Fruit fly (Drosophila melanogaster) whole organism, wandering third instar larva: ENCODE results near the gene CG14036.

Experiments used
- Abd-B ChIP-seq: fragments of >200 bp; optimal IDR thresholded peaks from 2 replicates; lab custom pipeline; 2017; ENCODE audit warnings: missing biosample characterization, missing genetic modification characterization
- CG32264 ChIP-seq: fragments of 200-800 bp; sonication (Bioruptor generic); optimal IDR thresholded peaks from 2 replicates; lab custom pipeline; 2016; ENCODE audit warnings: missing biosample characterization, missing genetic modification characterization
- CG9705 ChIP-seq: fragments of 200-800 bp; sonication (Bioruptor generic); optimal IDR thresholded peaks from 2 replicates; lab custom pipeline; 2018; ENCODE audit warnings: missing biosample characterization, mild to moderate bottlenecking, missing genetic modification characterization
- CrebA ChIP-seq: fragments of 200-800 bp; sonication (Bioruptor generic); optimal IDR thresholded peaks from 2 replicates; lab custom pipeline; 2016; ENCODE audit warnings: missing biosample characterization, mild to moderate bottlenecking, missing genetic modification characterization, borderline replicate concordance
- Dfd ChIP-seq: fragments of >200 bp; optimal IDR thresholded peaks from 2 replicates; lab custom pipeline; 2017; ENCODE audit warnings: missing biosample characterization, missing genetic modification characterization
- Dif ChIP-seq: fragments of 200-275, 200-300 bp; sonication (Bioruptor generic); optimal IDR thresholded peaks from 2 replicates; lab custom pipeline; 2018; ENCODE audit warnings: missing biosample characterization, missing genetic modification characterization; ENCODE audit not compliant: partially characterized antibody
- GATAd ChIP-seq: sonication (Bioruptor generic); optimal IDR thresholded peaks from 2 replicates; lab custom pipeline; 2016; ENCODE audit warnings: missing biosample characterization, missing genetic modification characterization
- HLH106 ChIP-seq: fragments of 200-800 bp; optimal IDR thresholded peaks from 3 replicates; lab custom pipeline; 2019; ENCODE audit warnings: missing biosample characterization, mild to moderate bottlenecking, missing genetic modification characterization, moderate library complexity
- Hnf4 ChIP-seq: fragments of 200-800 bp; sonication (Bioruptor generic); optimal IDR thresholded peaks from 2 replicates; lab custom pipeline; 2016; ENCODE audit warnings: missing biosample characterization, mild to moderate bottlenecking, missing genetic modification characterization
- Hr78 ChIP-seq: fragments of >200 bp; optimal IDR thresholded peaks from 2 replicates; lab custom pipeline; 2017; ENCODE audit warnings: missing biosample characterization, missing genetic modification characterization
- Hr83 ChIP-seq: fragments of 200-300 bp; sonication (Bioruptor generic); optimal IDR thresholded peaks from 2 replicates; lab custom pipeline; 2016; ENCODE audit warnings: missing biosample characterization, mild to moderate bottlenecking, missing genetic modification characterization, moderate library complexity; ENCODE audit not compliant: poor library complexity, severe bottlenecking
- Jra ChIP-seq: sonication (Bioruptor generic); optimal IDR thresholded peaks from 2 replicates; lab custom pipeline; 2016; ENCODE audit warnings: missing biosample characterization, missing genetic modification characterization
- Mio ChIP-seq: sonication (Bioruptor generic); optimal IDR thresholded peaks from 2 replicates; lab custom pipeline; 2016; ENCODE audit warnings: missing biosample characterization, missing genetic modification characterization
- Myc ChIP-seq: fragments of >200 bp; optimal IDR thresholded peaks from 2 replicates; lab custom pipeline; 2017
- N ChIP-seq: fragments of >200 bp; optimal IDR thresholded peaks from 2 replicates; lab custom pipeline; 2018; ENCODE audit warnings: missing biosample characterization, missing external identifiers, missing genetic modification characterization
- Rel ChIP-seq, 2 experiments: fragments of 200-800 bp; sonication (Bioruptor generic) in 1 of 2; optimal IDR thresholded peaks; 2 replicates in 1 of 2; 3 replicates in 1 of 2; lab custom pipeline; 2016 to 2019; ENCODE audit warnings: mild to moderate bottlenecking in 2 of 2, missing biosample characterization in 2 of 2, missing genetic modification characterization in 2 of 2, moderate library complexity in 1 of 2
- Sp1 ChIP-seq: fragments of 200-800 bp; sonication (Bioruptor generic); optimal IDR thresholded peaks from 3 replicates; lab custom pipeline; 2019; ENCODE audit warnings: missing biosample characterization, mild to moderate bottlenecking, missing genetic modification characterization, moderate library complexity
- Vsx2 ChIP-seq: fragments of 200-300, 225-300 bp; sonication (Bioruptor generic); optimal IDR thresholded peaks from 2 replicates; lab custom pipeline; 2018; ENCODE audit warnings: missing biosample characterization, missing genetic modification characterization; ENCODE audit not compliant: partially characterized antibody
- br ChIP-seq: fragments of 200-800 bp; sonication (Bioruptor generic); optimal IDR thresholded peaks from 2 replicates; lab custom pipeline; 2016; ENCODE audit warnings: missing biosample characterization, missing genetic modification characterization
- brk ChIP-seq: fragments of 200-800 bp; sonication (Bioruptor generic); optimal IDR thresholded peaks from 2 replicates; lab custom pipeline; 2016; ENCODE audit warnings: missing biosample characterization, mild to moderate bottlenecking, missing genetic modification characterization
- dl ChIP-seq, 2 experiments: fragments of 175-275, 200-275 bp in 1 of 2; fragments of 200-275 bp in 1 of 2; sonication (Bioruptor generic); optimal IDR thresholded peaks; lab custom pipeline; 2018; ENCODE audit warnings: mild to moderate bottlenecking in 2 of 2, missing biosample characterization in 2 of 2, missing genetic modification characterization in 2 of 2, moderate library complexity in 2 of 2; ENCODE audit not compliant: partially characterized antibody in 2 of 2, insufficient read depth in 1 of 2
- dmrt93B ChIP-seq: fragments of 200-800 bp; sonication (Bioruptor generic); optimal IDR thresholded peaks from 2 replicates; lab custom pipeline; 2018; ENCODE audit warnings: missing biosample characterization, mild to moderate bottlenecking, missing genetic modification characterization
- dsf ChIP-seq: sonication (Bioruptor generic); optimal IDR thresholded peaks from 2 replicates; lab custom pipeline; 2016; ENCODE audit warnings: missing biosample characterization, missing genetic modification characterization, borderline replicate concordance
- ey ChIP-seq: fragments of 200-800 bp; sonication (Bioruptor generic); optimal IDR thresholded peaks from 2 replicates; lab custom pipeline; 2016; ENCODE audit warnings: missing biosample characterization, missing genetic modification characterization
- foxo ChIP-seq, 2 experiments: fragments of 200-800 bp; sonication (Bioruptor generic); optimal IDR thresholded peaks; 2 replicates in 1 of 2; 3 replicates in 1 of 2; lab custom pipeline; 2016 to 2017; ENCODE audit warnings: missing biosample characterization in 2 of 2, missing genetic modification characterization in 2 of 2
- fru ChIP-seq: fragments of 200-800 bp; sonication (Bioruptor generic); optimal IDR thresholded peaks from 3 replicates; lab custom pipeline; 2016; ENCODE audit warnings: missing biosample characterization, mild to moderate bottlenecking, missing genetic modification characterization
- h ChIP-seq: fragments of 200-800 bp; sonication (Bioruptor generic); optimal IDR thresholded peaks from 3 replicates; lab custom pipeline; 2016; ENCODE audit warnings: missing biosample characterization, mild to moderate bottlenecking, missing genetic modification characterization
- jim ChIP-seq: fragments of 175-275, 200-325 bp; sonication (Bioruptor generic); optimal IDR thresholded peaks from 2 replicates; lab custom pipeline; 2016; ENCODE audit warnings: missing biosample characterization, mild to moderate bottlenecking, missing genetic modification characterization
- pan ChIP-seq: fragments of >200 bp; optimal IDR thresholded peaks from 2 replicates; lab custom pipeline; 2017
- psq ChIP-seq: fragments of 200-800 bp; sonication (Bioruptor generic); optimal IDR thresholded peaks from 3 replicates; lab custom pipeline; 2017; ENCODE audit warnings: missing biosample characterization, mild to moderate bottlenecking, missing genetic modification characterization, moderate library complexity
- rgr ChIP-seq: fragments of 200-800 bp; sonication (Bioruptor generic); optimal IDR thresholded peaks from 3 replicates; lab custom pipeline; 2016; ENCODE audit warnings: missing biosample characterization, mild to moderate bottlenecking, missing genetic modification characterization
- sage ChIP-seq: fragments of 200-800 bp; sonication (Bioruptor generic); optimal IDR thresholded peaks from 2 replicates; lab custom pipeline; 2016; ENCODE audit warnings: missing biosample characterization, mild to moderate bottlenecking, missing genetic modification characterization
- sv ChIP-seq: fragments of 200-800 bp; sonication (Bioruptor generic); optimal IDR thresholded peaks from 3 replicates; lab custom pipeline; 2016; ENCODE audit warnings: missing biosample characterization, missing genetic modification characterization
- tai ChIP-seq: sonication (Bioruptor generic); optimal IDR thresholded peaks from 2 replicates; lab custom pipeline; 2016; ENCODE audit warnings: missing biosample characterization, missing genetic modification characterization
- usp ChIP-seq: fragments of >200 bp; optimal IDR thresholded peaks from 2 replicates; lab custom pipeline; 2017; ENCODE audit warnings: missing biosample characterization, missing genetic modification characterization
- woc ChIP-seq: sonication (Bioruptor generic); optimal IDR thresholded peaks from 2 replicates; lab custom pipeline; 2016; ENCODE audit warnings: missing biosample characterization, mild to moderate bottlenecking, missing genetic modification characterization

Gene CG14036

dm6 chr2L:5010784-5011260, 44.0 kb downstream of the CG14036 start, which contains the start of the genes CG31917, Tfb5 and SelT (continued):
- TF ChIP-seq Hr78 (GFP tag; lab: Kevin White, UChicago) (no peak), Dfd (GFP tag; lab: Kevin White, UChicago) (no peak), woc (GFP tag; lab: Kevin White, UChicago) (peak; percentile 92), sage (GFP tag; lab: Kevin White, UChicago) (no peak), usp (GFP tag; lab: Kevin White, UChicago) (no peak), Sp1 (GFP tag; lab: Kevin White, UChicago) (peak; percentile 55), Rel (GFP tag; optimal IDR thresholded peaks at IDR 0.05; lab: Kevin White, UChicago) (no peak), Rel (tag; optimal IDR thresholded peaks at IDR 0.05; lab: Kevin White, UChicago) (no peak), br (GFP tag; lab: Kevin White, UChicago) (peak; percentile 60), Hr83 (GFP tag; lab: Kevin White, UChicago) (no peak), pan (no peak), HLH106 (tag; lab: Kevin White, UChicago) (peak; percentile 67), CrebA (no peak), N (GFP tag; lab: Kevin White, UChicago) (no peak), fru (GFP tag; lab: Kevin White, UChicago) (peak; percentile 52), GATAd (GFP tag; lab: Kevin White, UChicago) (no peak), jim (no peak), psq (peak; percentile 45), Jra (GFP tag; lab: Kevin White, UChicago) (no peak), Dif (GFP tag; lab: Kevin White, UChicago) (no peak), ey (GFP tag; lab: Kevin White, UChicago) (peak; percentile 72)

DNA sequence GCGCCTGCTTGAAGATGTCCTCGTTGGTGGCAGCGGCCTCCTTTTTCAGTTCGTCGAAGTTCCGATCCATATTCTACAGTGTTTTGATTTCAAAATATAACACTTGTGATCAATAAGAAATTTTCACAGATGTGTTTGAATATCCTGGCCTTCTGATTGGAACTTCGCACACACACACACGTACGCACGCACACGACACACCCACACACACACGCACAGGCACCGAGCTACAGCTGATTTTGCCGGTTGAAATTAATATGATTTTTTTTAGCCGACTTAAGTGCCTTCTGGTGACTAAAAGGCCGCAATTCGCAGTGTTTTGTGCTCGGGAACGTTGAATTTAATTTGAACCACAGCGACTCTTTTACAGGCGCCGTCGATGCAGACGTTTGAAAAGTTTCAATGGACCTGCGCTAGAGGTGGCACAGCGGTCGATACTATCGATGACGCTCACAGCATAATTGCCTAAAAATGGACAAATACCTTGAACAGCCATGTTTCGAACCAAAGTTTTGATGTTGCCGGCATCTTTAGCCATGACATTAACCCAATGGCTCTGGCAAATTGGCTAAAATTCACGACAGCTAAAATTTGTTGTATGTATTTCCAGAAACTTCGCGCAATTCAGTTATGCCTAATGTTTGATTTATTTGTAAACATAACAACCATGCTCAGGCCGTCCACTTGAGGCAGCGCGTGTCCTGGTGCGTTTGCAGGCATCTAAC, 45.3 kb downstream of the CG14036 start, which contains the start of gene Rtnl1:
TSS of gene Rtnl1 (minus strand) at position 415 of the 725 bp plus-strand sequence.
- TF ChIP-seq Rel (GFP tag; optimal IDR thresholded peaks at IDR 0.05; lab: Kevin White, UChicago) (no peak), Rel (tag; optimal IDR thresholded peaks at IDR 0.05; lab: Kevin White, UChicago) (peak; percentile 57), Hr83 (GFP tag; lab: Kevin White, UChicago) (peak; percentile 78), dl (GFP tag; optimal IDR thresholded peaks at IDR 0.05; lab: Kevin White, UChicago; ENCODE audit: insufficient read depth in 1 of 2, partially characterized antibody in 2 of 2) (no peak), CG9705 (GFP tag; lab: Kevin White, UChicago) (peak; percentile 12), HLH106 (tag; lab: Kevin White, UChicago) (peak; percentile 17), rgr (GFP tag; lab: Kevin White, UChicago) (peak; percentile 69), Vsx2 (GFP tag; lab: Kevin White, UChicago) (no peak), h (GFP tag; lab: Kevin White, UChicago) (peak; percentile 60), dsf (no peak), Myc (peak; percentile 92), Sp1 (GFP tag; lab: Kevin White, UChicago) (peak; percentile 54), usp (GFP tag; lab: Kevin White, UChicago) (no peak), Jra (GFP tag; lab: Kevin White, UChicago) (peak; percentile 65), Dfd (GFP tag; lab: Kevin White, UChicago) (no peak), fru (GFP tag; lab: Kevin White, UChicago) (peak; percentile 23), brk (GFP tag; lab: Kevin White, UChicago) (no peak), br (GFP tag; lab: Kevin White, UChicago) (peak; percentile 29), foxo (GFP tag; optimal IDR thresholded peaks at IDR 0.05; lab: Kevin White, UChicago) (peak in 1 of 2 experiments; percentile 27), Dif (GFP tag; lab: Kevin White, UChicago) (peak; percentile 57), sage (GFP tag; lab: Kevin White, UChicago) (no peak)
- TF ChIP-seq, all 38 proteins: peak for 13

- no peak for TF ChIP-seq GATAd (GFP tag; lab: Kevin White, UChicago)
- TF ChIP-seq dl (GFP tag; optimal IDR thresholded peaks at IDR 0.05; lab: Kevin White, UChicago; ENCODE audit: insufficient read depth in 1 of 2, partially characterized antibody in 2 of 2) = no peak
- TF ChIP-seq h (GFP tag; lab: Kevin White, UChicago) = no peak
- TF ChIP-seq brk (GFP tag; lab: Kevin White, UChicago) = no peak
- TF ChIP-seq sv (GFP tag; lab: Kevin White, UChicago) = no peak
- TF ChIP-seq Dif (GFP tag; lab: Kevin White, UChicago) = no peak
- no peak for TF ChIP-seq Jra (GFP tag; lab: Kevin White, UChicago)
- no peak for TF ChIP-seq woc (GFP tag; lab: Kevin White, UChicago)
- TF ChIP-seq jim = no peak
- TF ChIP-seq sage (GFP tag; lab: Kevin White, UChicago) = no peak
- TF ChIP-seq Abd-B (GFP tag; lab: Kevin White, UChicago) = no peak
- no peak for TF ChIP-seq dmrt93B (GFP tag; lab: Kevin White, UChicago)
- no peak for TF ChIP-seq psq
- no peak for TF ChIP-seq dsf
- no peak for TF ChIP-seq tai (GFP tag; lab: Kevin White, UChicago)
- no peak for TF ChIP-seq ey (GFP tag; lab: Kevin White, UChicago)
- TF ChIP-seq CG9705 (GFP tag; lab: Kevin White, UChicago) = no peak
- TF ChIP-seq CrebA = no peak
- TF ChIP-seq fru (GFP tag; lab: Kevin White, UChicago) = no peak
- TF ChIP-seq Myc = no peak
- no peak for TF ChIP-seq Hnf4 (GFP tag; lab: Kevin White, UChicago)
- no peak for TF ChIP-seq HLH106 (tag; lab: Kevin White, UChicago)
- no peak for TF ChIP-seq CG32264
- no peak for TF ChIP-seq Mio (GFP tag; lab: Kevin White, UChicago)
- TF ChIP-seq Hr83 (GFP tag; lab: Kevin White, UChicago) = no peak
- peak in 1 of 2 experiments; percentile 6 for TF ChIP-seq foxo (GFP tag; optimal IDR thresholded peaks at IDR 0.05; lab: Kevin White, UChicago)
- peak; percentile 9 for TF ChIP-seq rgr (GFP tag; lab: Kevin White, UChicago)
- TF ChIP-seq Dfd (GFP tag; lab: Kevin White, UChicago) = no peak
- TF ChIP-seq usp (GFP tag; lab: Kevin White, UChicago) = no peak
- no peak for TF ChIP-seq Hr78 (GFP tag; lab: Kevin White, UChicago)
- no peak for TF ChIP-seq Rel (GFP tag; optimal IDR thresholded peaks at IDR 0.05; lab: Kevin White, UChicago)
- TF ChIP-seq Rel (tag; optimal IDR thresholded peaks at IDR 0.05; lab: Kevin White, UChicago) = peak; percentile 15
- TF ChIP-seq N (GFP tag; lab: Kevin White, UChicago) = no peak
- TF ChIP-seq br (GFP tag; lab: Kevin White, UChicago) = peak; percentile 17
Observed at dm6 chr2L:5007256-5007655, 47.6 kb downstream of the CG14036 start.
